Worm (Caenorhabditis elegans) whole organism, young adult: ENCODE results near the gene M01H9.4.

Experiments used
- ets-4 ChIP-seq: fragments of 200-800 bp; sonication (Bioruptor generic); optimal IDR thresholded peaks from 2 replicates; lab custom pipeline; 2018; ENCODE audit warnings: mild to moderate bottlenecking, missing genetic modification characterization, missing compliant biosample characterization
- fkh-3 ChIP-seq: sonication (generic microtip); optimal IDR thresholded peaks from 2 replicates; lab custom pipeline; 2016; ENCODE audit warnings: mild to moderate bottlenecking, missing genetic modification characterization, missing compliant biosample characterization
- madf-8 ChIP-seq: fragments of 200-800 bp; sonication (Bioruptor generic); conservative IDR thresholded peaks from 2 replicates; pipeline ENCODE4 v1.3.6; 2022; ENCODE audit warnings: missing genetic modification reagents, missing genetic modification characterization, missing compliant biosample characterization
- nhr-179 ChIP-seq: sonication (generic microtip); optimal IDR thresholded peaks from 2 replicates; lab custom pipeline; 2016; ENCODE audit warnings: mild to moderate bottlenecking, missing genetic modification characterization, missing compliant biosample characterization
- repo-1 ChIP-seq: sonication (generic microtip); optimal IDR thresholded peaks from 2 replicates; lab custom pipeline; 2017; ENCODE audit warnings: mild to moderate bottlenecking, missing genetic modification characterization, missing compliant biosample characterization
- sea-2 ChIP-seq: fragments of 200-800 bp; sonication (Bioruptor generic); IDR thresholded peaks from 2 replicates; pipeline ENCODE4 v1.3.6; 2022; ENCODE audit warnings: missing genetic modification characterization, missing compliant biosample characterization
- snpc-4 ChIP-seq, 5 experiments: fragments of 150-350 bp in 1 of 5; sonication (generic microtip) in 4 of 5; optimal IDR thresholded peaks; 2 replicates each; lab custom pipeline; 2014 to 2018; ENCODE audit warnings: missing genetic modification characterization in 5 of 5, missing biosample characterization in 3 of 5, antibody characterized with exemption in 2 of 5, mild to moderate bottlenecking in 2 of 5, missing compliant biosample characterization in 2 of 5, missing genotype in 2 of 5, moderate library complexity in 2 of 5, missing genetic modification reagents in 1 of 5
- unc-62 ChIP-seq: fragments of 150-350 bp; optimal IDR thresholded peaks from 2 replicates; lab custom pipeline; 2014; ENCODE audit warnings: missing biosample characterization, missing genetic modification reagents, missing genetic modification characterization
- ztf-28 ChIP-seq: fragments of 200-800 bp; sonication (Bioruptor generic); IDR thresholded peaks from 2 replicates; pipeline ENCODE4 v1.3.6; 2022; ENCODE audit warnings: missing genetic modification reagents, missing genetic modification characterization, missing compliant biosample characterization
- ztf-6 ChIP-seq: fragments of 200-800 bp; sonication (Bioruptor generic); IDR thresholded peaks from 2 replicates; pipeline ENCODE4 v1.3.6; 2022; ENCODE audit warnings: missing genetic modification reagents, missing genetic modification characterization, missing compliant biosample characterization

DNA sequence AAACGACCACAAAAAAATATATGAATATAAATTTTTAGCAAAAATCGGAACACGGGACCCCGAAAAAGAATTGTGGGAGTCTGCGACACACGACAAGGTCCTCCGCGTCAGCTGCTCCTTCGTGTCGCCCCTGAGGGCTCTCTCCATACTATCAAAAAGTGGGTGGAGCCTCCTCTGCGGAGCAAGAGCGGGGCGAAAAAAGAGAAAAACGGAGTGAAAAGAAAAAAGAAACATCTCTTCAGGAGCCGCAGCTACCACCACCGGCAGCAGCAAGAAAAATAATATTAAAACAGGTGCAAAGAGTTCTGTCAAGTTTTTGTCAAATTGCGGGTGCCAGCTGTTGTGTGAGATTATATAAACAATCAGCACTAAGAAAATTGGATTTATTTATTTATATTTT is 23.9 kb upstream of the M01H9.4 start, which contains the start of gene gbb-2:
- TF ChIP-seq madf-8 (GFP tag; lab: Robert Waterston, UW) (no peak), repo-1 (tag; lab: Kevin White, UChicago) (no peak), ets-4 (GFP tag; lab: Kevin White, UChicago) (no peak), sea-2 (GFP tag; lab: Robert Waterston, UW) (no peak), snpc-4 (GFP tag; optimal IDR thresholded peaks at IDR 0.05; lab: Kevin White, UChicago) (no peak), snpc-4 (tag; optimal IDR thresholded peaks at IDR 0.05; lab: Kevin White, UChicago) (no peak), unc-62 (GFP tag; lab: Kevin White, UChicago) (no peak), ztf-6 (GFP tag; lab: Robert Waterston, UW) (no peak), nhr-179 (tag; lab: Kevin White, UChicago) (no peak), ztf-28 (GFP tag; lab: Robert Waterston, UW) (no peak), fkh-3 (tag; lab: Kevin White, UChicago) (no peak)
